Worm (Caenorhabditis elegans) whole organism, young adult: Measurements from ENCODE around the gene tmem-17.

Source experiments
- F55B11.4 ChIP-seq: sonication (generic microtip); optimal IDR thresholded peaks from 2 replicates; lab custom pipeline; 2016; ENCODE audit warnings: missing compliant biosample characterization, missing genetic modification characterization, borderline replicate concordance; ENCODE audit not compliant: insufficient read depth
- ama-1 ChIP-seq, 3 experiments: fragments of 150-350 bp in 1 of 3; sonication (generic microtip) in 2 of 3; optimal IDR thresholded peaks; 2 replicates each; lab custom pipeline; 2014 to 2018; ENCODE audit warnings: missing biosample characterization in 2 of 3, missing genetic modification characterization in 2 of 3, missing genetic modification reagents in 2 of 3
- attf-6 ChIP-seq: fragments of 200-800 bp; sonication (Bioruptor generic); IDR thresholded peaks from 2 replicates; pipeline ENCODE4 v1.3.6; 2022; ENCODE audit warnings: missing genetic modification reagents, missing genetic modification characterization, missing compliant biosample characterization
- ceh-40 ChIP-seq: fragments of 200-800 bp; sonication (Bioruptor generic); IDR thresholded peaks from 2 replicates; pipeline ENCODE4 v1.3.6; 2022; ENCODE audit warnings: missing genetic modification characterization, missing compliant biosample characterization
- ceh-79 ChIP-seq: sonication (generic microtip); optimal IDR thresholded peaks from 2 replicates; lab custom pipeline; 2017; ENCODE audit warnings: mild to moderate bottlenecking, missing genetic modification characterization, missing compliant biosample characterization
- hmg-20 ChIP-seq: fragments of 200-800 bp; sonication (Bioruptor generic); IDR thresholded peaks from 2 replicates; pipeline ENCODE4 v1.3.6; 2022; ENCODE audit warnings: missing genetic modification reagents, missing genetic modification characterization, missing compliant biosample characterization
- lin-35 ChIP-seq, 3 experiments: fragments of 150-350 bp in 2 of 3; sonication (generic microtip) in 1 of 3; optimal IDR thresholded peaks; 2 replicates each; lab custom pipeline; 2014 to 2018; ENCODE audit warnings: missing biosample characterization in 3 of 3, missing genetic modification characterization in 3 of 3, missing genetic modification reagents in 3 of 3
- madf-3 ChIP-seq: fragments of 200-800 bp; sonication (Bioruptor generic); IDR thresholded peaks from 2 replicates; pipeline ENCODE4 v1.3.6; 2022; ENCODE audit warnings: missing genetic modification reagents, missing genetic modification characterization, missing compliant biosample characterization
- mes-4 ChIP-seq: sonication (generic microtip); optimal IDR thresholded peaks from 2 replicates; lab custom pipeline; 2016; ENCODE audit warnings: missing genotype, missing genetic modification characterization, missing compliant biosample characterization
- snpc-4 ChIP-seq, 5 experiments: fragments of 150-350 bp in 1 of 5; sonication (generic microtip) in 4 of 5; optimal IDR thresholded peaks; 2 replicates each; lab custom pipeline; 2014 to 2018; ENCODE audit warnings: missing genetic modification characterization in 5 of 5, missing biosample characterization in 3 of 5, antibody characterized with exemption in 2 of 5, mild to moderate bottlenecking in 2 of 5, missing compliant biosample characterization in 2 of 5, missing genotype in 2 of 5, moderate library complexity in 2 of 5, missing genetic modification reagents in 1 of 5
- zim-3 ChIP-seq: sonication (generic microtip); optimal IDR thresholded peaks from 2 replicates; lab custom pipeline; 2017; ENCODE audit warnings: mild to moderate bottlenecking, missing genetic modification characterization, moderate library complexity, missing compliant biosample characterization
- ztf-28 ChIP-seq: fragments of 200-800 bp; sonication (Bioruptor generic); IDR thresholded peaks from 2 replicates; pipeline ENCODE4 v1.3.6; 2022; ENCODE audit warnings: missing genetic modification reagents, missing genetic modification characterization, missing compliant biosample characterization

DNA sequence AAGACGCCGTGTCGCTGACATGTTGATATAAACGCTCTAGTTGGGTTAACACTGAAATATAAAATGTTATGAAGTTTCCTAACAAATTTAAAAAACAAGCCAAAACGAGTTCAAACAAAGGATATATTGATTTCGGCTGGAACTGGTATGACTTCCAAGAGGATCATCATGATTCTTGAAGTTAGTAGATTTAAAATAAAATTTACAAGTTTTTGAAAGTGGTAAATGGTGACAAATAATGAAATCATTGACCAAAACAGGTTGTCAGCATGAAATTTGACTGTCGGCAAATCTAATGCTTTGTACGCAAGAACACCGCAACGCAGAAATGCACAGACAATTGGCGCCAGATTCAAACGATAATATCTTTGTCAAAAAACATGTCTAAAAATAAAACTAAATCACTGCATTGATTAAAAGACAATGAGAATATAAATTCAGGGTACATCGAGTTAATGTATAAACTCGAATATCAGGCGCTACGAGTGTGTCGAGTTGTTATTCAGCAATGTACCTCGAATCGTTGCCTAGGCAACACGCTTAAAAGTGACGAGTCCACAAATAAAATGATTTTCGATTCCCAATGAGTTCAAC lies 1.5 kb upstream of the tmem-17 start, which contains the start of the genes ubc-18 and R01H2.8:
- TF ChIP-seq ama-1 (optimal IDR thresholded peaks at IDR 0.05; lab: Kevin White, UChicago) (no peak), ama-1 (GFP tag; optimal IDR thresholded peaks at IDR 0.05; lab: Kevin White, UChicago) (no peak), attf-6 (GFP tag; lab: Robert Waterston, UW) (no peak), madf-3 (GFP tag; lab: Robert Waterston, UW) (no peak), snpc-4 (GFP tag; optimal IDR thresholded peaks at IDR 0.05; lab: Kevin White, UChicago) (no peak), snpc-4 (tag; optimal IDR thresholded peaks at IDR 0.05; lab: Kevin White, UChicago) (no peak), zim-3 (no peak), lin-35 (GFP tag; optimal IDR thresholded peaks at IDR 0.05; lab: Kevin White, UChicago) (peak in 1 of 3 experiments; percentile 63), ztf-28 (GFP tag; lab: Robert Waterston, UW) (no peak), ceh-79 (tag; lab: Kevin White, UChicago) (no peak), F55B11.4 (tag; lab: Kevin White, UChicago) (no peak), hmg-20 (GFP tag; lab: Robert Waterston, UW) (no peak), mes-4 (tag; lab: Kevin White, UChicago) (no peak), ceh-40 (no peak)
